Fruit fly (Drosophila melanogaster) whole organism, larva: ENCODE data around the gene CG42554.
A peak's percentile ranks its signal among the peaks of the same experiment; 100 is the strongest.

Source experiments
- noc ChIP-seq: fragments of 200-800 bp; sonication (Bioruptor generic); optimal IDR thresholded peaks from 3 replicates; lab custom pipeline; 2019; ENCODE audit warnings: missing biosample characterization, mild to moderate bottlenecking, missing genetic modification characterization, moderate library complexity

The CG42554 gene

dm6 chr3L:868800-869199 lies 33.3 kb downstream of the CG42554 start:
- no peak for TF ChIP-seq noc (tag; lab: Kevin White, UChicago)

- no peak for TF ChIP-seq noc (tag; lab: Kevin White, UChicago)
Measured at dm6 chr3L:871713-872112, 36.2 kb downstream of the CG42554 start, which contains the start of gene Usp10. Gene Usp10 (plus strand): TSS chr3L:871899.

dm6 chr3L:872389-872972 lies 37.0 kb downstream of the CG42554 start:
- no peak for TF ChIP-seq noc (tag; lab: Kevin White, UChicago)

dm6 chr3L:875416-876011 lies 40.0 kb downstream of the CG42554 start:
- TF ChIP-seq noc (tag; lab: Kevin White, UChicago), result peak; percentile 17

dm6 chr3L:876087-876486 lies 40.6 kb downstream of the CG42554 start:
- no peak for TF ChIP-seq noc (tag; lab: Kevin White, UChicago)

dm6 chr3L:876656-877055 lies 41.2 kb downstream of the CG42554 start:
- peak; percentile 28 for TF ChIP-seq noc (tag; lab: Kevin White, UChicago)

dm6 chr3L:880851-881250 lies 45.4 kb downstream of the CG42554 start:
- no peak for TF ChIP-seq noc (tag; lab: Kevin White, UChicago)

- TF ChIP-seq noc (tag; lab: Kevin White, UChicago), result no peak
Measured at dm6 chr3L:881496-882235, 46.2 kb downstream of the CG42554 start, which contains the start of gene CG13907. Gene CG13907 (minus strand): TSS chr3L:882013.

dm6 chr3L:882236-882891 lies 46.9 kb downstream of the CG42554 start:
- no peak for TF ChIP-seq noc (tag; lab: Kevin White, UChicago)

- no peak for TF ChIP-seq noc (tag; lab: Kevin White, UChicago)
Measured at dm6 chr3L:882892-883255, 47.4 kb downstream of the CG42554 start.

- no peak for TF ChIP-seq noc (tag; lab: Kevin White, UChicago)
Measured at dm6 chr3L:883786-884185, 48.3 kb downstream of the CG42554 start.

dm6 chr3L:884239-884638 lies 48.8 kb downstream of the CG42554 start:
- TF ChIP-seq noc (tag; lab: Kevin White, UChicago), result no peak

- TF ChIP-seq noc (tag; lab: Kevin White, UChicago), result no peak
Measured at dm6 chr3L:885006-885405, 49.5 kb downstream of the CG42554 start.

- no peak for TF ChIP-seq noc (tag; lab: Kevin White, UChicago)
Measured at dm6 chr3L:885624-886257, 50.3 kb downstream of the CG42554 start.
